Worm (Caenorhabditis elegans): Measurements from ENCODE around the gene B0001.8.
"Not testable (repeated sequence)": the region's sequence is repeated elsewhere in the genome, so short reads cannot be mapped to it uniquely, and the experiment has no call there.

The B0001.8 gene

ce11 chrIV:12150877-12151276, 10.0 kb upstream of the B0001.8 start, which contains the start of gene B0001.2:
Gene B0001.2, minus strand, starts transcription at chrIV:12150977.
- TF ChIP-seq sptf-1 (tag; optimal IDR thresholded peaks at IDR 0.05) (no peak), cnd-1 (tag; optimal IDR thresholded peaks at IDR 0.05) (no peak), sem-2 (GFP tag; optimal IDR thresholded peaks at IDR 0.05) (no peak), unc-62 (GFP tag; optimal IDR thresholded peaks at IDR 0.05) (no peak), unc-120 (tag; optimal IDR thresholded peaks at IDR 0.05; ENCODE audit: poor library complexity, severe bottlenecking) (no peak), ham-2 (GFP tag; optimal IDR thresholded peaks at IDR 0.05) (no peak), unc-39 (tag; optimal IDR thresholded peaks at IDR 0.05) (no peak), nhr-2 (tag; optimal IDR thresholded peaks at IDR 0.05) (no peak), flh-1 (GFP tag; optimal IDR thresholded peaks at IDR 0.05) (no peak), bed-3 (GFP tag; optimal IDR thresholded peaks at IDR 0.05) (no peak), hlh-1 (tag; optimal IDR thresholded peaks at IDR 0.05) (no peak), nhr-237 (tag; optimal IDR thresholded peaks at IDR 0.05) (no peak)

DNA sequence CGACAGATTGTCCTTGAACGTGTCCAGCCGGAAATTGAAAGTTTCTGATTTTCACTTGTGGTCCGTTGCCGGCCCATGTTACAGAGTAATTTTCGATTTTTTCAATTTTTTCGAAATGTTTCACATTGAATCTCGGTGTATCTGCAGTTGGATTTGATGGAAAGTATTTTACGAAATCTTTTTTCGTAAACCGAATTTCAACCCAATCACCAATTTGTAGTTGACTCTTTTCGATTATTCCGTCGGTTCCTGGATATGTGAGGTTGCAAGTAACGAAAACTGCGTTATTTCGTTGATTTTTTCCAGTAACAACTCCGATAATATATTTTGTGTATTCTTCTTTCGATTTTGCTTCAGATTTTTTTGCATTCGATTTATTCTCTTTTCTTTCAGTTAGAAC, 8.8 kb upstream of the B0001.8 start:
- TF ChIP-seq hlh-1 (tag; optimal IDR thresholded peaks at IDR 0.05) = no peak
- no peak for TF ChIP-seq mep-1 (tag; optimal IDR thresholded peaks at IDR 0.05)
- no peak for TF ChIP-seq ztf-11 (tag; optimal IDR thresholded peaks at IDR 0.05)
- TF ChIP-seq ces-1 (GFP tag; optimal IDR thresholded peaks at IDR 0.05) = no peak
- no peak for TF ChIP-seq pha-4 (tag; optimal IDR thresholded peaks at IDR 0.05)

DNA sequence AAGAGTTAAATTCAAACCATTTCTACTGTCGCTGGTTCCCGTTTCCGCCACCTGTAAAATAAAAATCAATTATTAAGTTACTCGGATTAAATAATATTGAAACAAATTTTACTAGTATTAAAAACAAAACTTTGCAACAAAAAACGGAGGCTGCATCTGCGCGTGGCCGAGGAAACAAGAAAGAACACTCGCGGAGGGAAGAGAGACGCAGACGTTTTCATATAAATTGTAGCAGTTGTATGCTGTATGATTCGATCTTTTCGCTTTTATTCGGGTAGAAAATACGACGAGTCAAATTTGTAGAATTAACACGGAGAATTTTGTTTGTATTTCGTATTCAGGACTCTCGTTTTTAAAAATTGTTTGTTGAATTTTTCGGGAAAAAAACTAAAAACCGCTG, 4.8 kb upstream of the B0001.8 start, which contains the start of gene B0001.3:
Gene B0001.3 (minus strand): TSS at position 55 of the 400 bp plus-strand sequence.
- TF ChIP-seq nhr-28 (tag; optimal IDR thresholded peaks at IDR 0.05) (no peak), unc-120 (tag; optimal IDR thresholded peaks at IDR 0.05; ENCODE audit: poor library complexity, severe bottlenecking) (no peak), lin-13 (tag; optimal IDR thresholded peaks at IDR 0.05) (no peak), unc-62 (GFP tag; optimal IDR thresholded peaks at IDR 0.05) (no peak), hlh-1 (tag; optimal IDR thresholded peaks at IDR 0.05) (no peak), ceh-43 (GFP tag; optimal IDR thresholded peaks at IDR 0.05) (no peak), ham-2 (GFP tag; optimal IDR thresholded peaks at IDR 0.05) (no peak), mls-2 (tag; optimal IDR thresholded peaks at IDR 0.05) (no peak), mep-1 (tag; optimal IDR thresholded peaks at IDR 0.05) (no peak), nhr-76 (tag; optimal IDR thresholded peaks at IDR 0.05) (no peak), unc-39 (tag; optimal IDR thresholded peaks at IDR 0.05) (no peak), tbx-8 (GFP tag; optimal IDR thresholded peaks at IDR 0.05) (no peak), sem-2 (GFP tag; optimal IDR thresholded peaks at IDR 0.05) (no peak), ceh-39 (tag; optimal IDR thresholded peaks at IDR 0.05) (no peak), lin-32 (GFP tag; optimal IDR thresholded peaks at IDR 0.05) (no peak), ces-1 (GFP tag; optimal IDR thresholded peaks at IDR 0.05) (no peak), ztf-11 (tag; optimal IDR thresholded peaks at IDR 0.05) (no peak), lsy-2 (tag; optimal IDR thresholded peaks at IDR 0.05) (no peak), zip-8 (tag; optimal IDR thresholded peaks at IDR 0.05) (no peak), M03D4.4 (tag; optimal IDR thresholded peaks at IDR 0.05) (no peak)

- TF ChIP-seq unc-62 (GFP tag; optimal IDR thresholded peaks at IDR 0.05) (no peak), mep-1 (tag; optimal IDR thresholded peaks at IDR 0.05) (no peak), tbx-8 (GFP tag; optimal IDR thresholded peaks at IDR 0.05) (no peak), ceh-39 (tag; optimal IDR thresholded peaks at IDR 0.05) (no peak), nhr-2 (tag; optimal IDR thresholded peaks at IDR 0.05) (no peak), sptf-1 (tag; optimal IDR thresholded peaks at IDR 0.05) (no peak), lin-32 (GFP tag; optimal IDR thresholded peaks at IDR 0.05) (no peak), ceh-43 (GFP tag; optimal IDR thresholded peaks at IDR 0.05) (no peak), sem-2 (GFP tag; optimal IDR thresholded peaks at IDR 0.05) (no peak), nhr-76 (tag; optimal IDR thresholded peaks at IDR 0.05) (no peak), cnd-1 (tag; optimal IDR thresholded peaks at IDR 0.05) (no peak), unc-120 (tag; optimal IDR thresholded peaks at IDR 0.05; ENCODE audit: poor library complexity, severe bottlenecking) (no peak), M03D4.4 (tag; optimal IDR thresholded peaks at IDR 0.05) (no peak), blmp-1 (tag; optimal IDR thresholded peaks at IDR 0.05) (no peak), ztf-11 (tag; optimal IDR thresholded peaks at IDR 0.05) (no peak), snpc-4 (tag; optimal IDR thresholded peaks at IDR 0.05) (no peak), flh-1 (GFP tag; optimal IDR thresholded peaks at IDR 0.05) (no peak), ceh-83 (GFP tag; optimal IDR thresholded peaks at IDR 0.05) (no peak), pha-4 (tag; optimal IDR thresholded peaks at IDR 0.05) (no peak)
Measured at ce11 chrIV:12143231-12143630, 2.4 kb upstream of the B0001.8 start, which contains the start of gene B0001.5. Gene B0001.5, minus strand, starts transcription at chrIV:12143331.

DNA sequence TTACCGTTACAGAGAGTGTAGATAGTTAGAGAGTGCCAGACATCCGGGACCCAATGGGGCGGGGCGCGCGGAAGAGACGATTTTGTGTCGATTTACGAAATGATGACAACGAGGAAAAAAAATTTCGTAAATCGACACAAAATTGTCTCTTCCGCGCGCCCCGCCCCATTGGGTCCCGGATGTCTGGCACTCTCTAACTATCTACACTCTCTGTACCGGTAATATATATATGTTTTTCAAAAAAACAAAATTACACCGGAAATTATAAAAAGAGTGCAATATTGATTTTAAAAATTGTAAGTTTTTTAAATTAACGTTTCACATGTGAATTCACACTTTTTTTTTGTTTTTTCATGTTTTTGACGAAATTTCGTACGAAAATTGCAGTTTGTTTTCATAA, 2.8 kb downstream of the B0001.8 start, which contains the start of gene B0001.4:
Gene B0001.4 (minus strand): TSS at position 101 of the 400 bp plus-strand sequence.
- TF ChIP-seq ceh-39 (tag; optimal IDR thresholded peaks at IDR 0.05); drap-1 (GFP tag; optimal IDR thresholded peaks at IDR 0.05); ztf-11 (tag; optimal IDR thresholded peaks at IDR 0.05): not testable (repeated sequence)

All from whole organism, mixed stage, embryonic.